Fruit fly (Drosophila melanogaster): ENCODE data around the gene EMC3.

Gene EMC3

dm6 chr2L:10732343-10732808, at the start of gene EMC3, which contains the start of gene Dpy-30L1:
EMC3 (minus strand) TSS chr2L:10732423.
Dpy-30L1 (plus strand) TSS chr2L:10732653.
- peak; percentile 51 for TF ChIP-seq CG17801 (GFP tag; optimal IDR thresholded peaks at IDR 0.05; ENCODE audit: partially characterized antibody)

- TF ChIP-seq CG17801 (GFP tag; optimal IDR thresholded peaks at IDR 0.05; ENCODE audit: partially characterized antibody) = no peak
Observed at dm6 chr2L:10781252-10781651, 49.0 kb upstream of the EMC3 start.

dm6 chr2L:10774041-10774440, 41.8 kb upstream of the EMC3 start:
- no peak for TF ChIP-seq CG17801 (GFP tag; optimal IDR thresholded peaks at IDR 0.05; ENCODE audit: partially characterized antibody)

dm6 chr2L:10770568-10770967, 38.3 kb upstream of the EMC3 start, which contains the start of gene CG17127:
CG17127 (plus strand) TSS chr2L:10770868.
- TF ChIP-seq CG17801 (GFP tag; optimal IDR thresholded peaks at IDR 0.05; ENCODE audit: partially characterized antibody) = no peak

dm6 chr2L:10769708-10770107, 37.5 kb upstream of the EMC3 start, which contains the start of gene CG6724:
CG6724 (minus strand) TSS chr2L:10769952.
- no peak for TF ChIP-seq CG17801 (GFP tag; optimal IDR thresholded peaks at IDR 0.05; ENCODE audit: partially characterized antibody)

dm6 chr2L:10767597-10768188, 35.5 kb upstream of the EMC3 start, which contains the start of gene Ubc2:
Ubc2 (minus strand) TSS chr2L:10768006.
- TF ChIP-seq CG17801 (GFP tag; optimal IDR thresholded peaks at IDR 0.05; ENCODE audit: partially characterized antibody) = no peak

dm6 chr2L:10760422-10761166, 28.4 kb upstream of the EMC3 start, which contains the start of gene CG6495:
CG6495 (plus strand) TSS chr2L:10761116.
- no peak for TF ChIP-seq CG17801 (GFP tag; optimal IDR thresholded peaks at IDR 0.05; ENCODE audit: partially characterized antibody)

- TF ChIP-seq CG17801 (GFP tag; optimal IDR thresholded peaks at IDR 0.05; ENCODE audit: partially characterized antibody) = no peak
Observed at dm6 chr2L:10759624-10760023, 27.4 kb upstream of the EMC3 start.

dm6 chr2L:10757038-10757685, 24.9 kb upstream of the EMC3 start:
- no peak for TF ChIP-seq CG17801 (GFP tag; optimal IDR thresholded peaks at IDR 0.05; ENCODE audit: partially characterized antibody)

dm6 chr2L:10756049-10756448, 23.8 kb upstream of the EMC3 start, which contains the start of gene CG17124:
CG17124 (minus strand) TSS chr2L:10756325.
- TF ChIP-seq CG17801 (GFP tag; optimal IDR thresholded peaks at IDR 0.05; ENCODE audit: partially characterized antibody) = peak; percentile 51

dm6 chr2L:10754599-10754998, 22.4 kb upstream of the EMC3 start:
- no peak for TF ChIP-seq CG17801 (GFP tag; optimal IDR thresholded peaks at IDR 0.05; ENCODE audit: partially characterized antibody)

- TF ChIP-seq CG17801 (GFP tag; optimal IDR thresholded peaks at IDR 0.05; ENCODE audit: partially characterized antibody) = no peak
Observed at dm6 chr2L:10753618-10754017, 21.4 kb upstream of the EMC3 start.

dm6 chr2L:10752668-10753067, 20.4 kb upstream of the EMC3 start:
- TF ChIP-seq CG17801 (GFP tag; optimal IDR thresholded peaks at IDR 0.05; ENCODE audit: partially characterized antibody) = no peak

dm6 chr2L:10751879-10752620, 19.8 kb upstream of the EMC3 start:
- no peak for TF ChIP-seq CG17801 (GFP tag; optimal IDR thresholded peaks at IDR 0.05; ENCODE audit: partially characterized antibody)

Data from ovary, adult (tissue).